Worm (Caenorhabditis elegans): ENCODE measurements around the gene cyp-33C6.

Gene cyp-33C6

ce11 chrV:2201240-2201639 is 48.0 kb downstream of the cyp-33C6 start, which contains the start of gene cyp-32B1:
cyp-32B1 (minus strand) TSS chrV:2201415.
- TF ChIP-seq ets-7 (tag; optimal IDR thresholded peaks at IDR 0.05) (no peak), ceh-13 (GFP tag; optimal IDR thresholded peaks at IDR 0.05) (no peak), aly-1 (tag; optimal IDR thresholded peaks at IDR 0.05) (no peak)

DNA sequence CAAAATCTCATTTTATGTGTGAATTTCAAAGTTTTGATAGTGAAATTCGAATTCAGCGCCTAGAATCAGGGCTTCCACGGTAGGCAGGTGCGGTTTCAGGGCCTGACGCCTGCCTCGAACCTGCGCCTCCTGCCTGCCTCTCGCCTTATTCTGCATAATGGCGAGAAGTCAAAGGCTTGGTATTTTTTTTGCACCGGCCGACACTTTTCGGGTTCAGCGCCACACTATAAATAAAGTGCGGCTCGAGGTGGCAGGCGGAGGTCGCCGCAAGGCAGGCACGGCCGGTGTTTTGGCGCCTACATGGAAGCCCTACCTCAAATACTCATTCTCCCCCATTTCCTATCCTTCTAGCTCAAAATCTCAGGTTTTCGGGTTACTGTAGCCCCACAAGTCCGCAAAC is 48.8 kb downstream of the cyp-33C6 start:
- TF ChIP-seq ceh-36 (tag; optimal IDR thresholded peaks at IDR 0.05) (no peak), hnd-1 (tag; optimal IDR thresholded peaks at IDR 0.05) (no peak), flt-1 (GFP tag; IDR thresholded peaks at IDR 0.05) (no peak), tbx-37 (GFP tag; conservative IDR thresholded peaks at IDR 0.05) (no peak), ceh-13 (GFP tag; optimal IDR thresholded peaks at IDR 0.05) (no peak), F13C5.2 (tag; optimal IDR thresholded peaks at IDR 0.05) (no peak), hmg-4 (GFP tag; optimal IDR thresholded peaks at IDR 0.05) (no peak), sea-1 (GFP tag; conservative IDR thresholded peaks at IDR 0.05) (no peak), aly-1 (tag; optimal IDR thresholded peaks at IDR 0.05) (no peak), B0310.2 (tag; optimal IDR thresholded peaks at IDR 0.05) (no peak), hmbx-1 (tag; optimal IDR thresholded peaks at IDR 0.05) (no peak), tra-4 (tag; optimal IDR thresholded peaks at IDR 0.05) (no peak), ama-1 (optimal IDR thresholded peaks at IDR 0.05) (no peak), pes-1 (GFP tag; IDR thresholded peaks at IDR 0.05) (no peak)

DNA sequence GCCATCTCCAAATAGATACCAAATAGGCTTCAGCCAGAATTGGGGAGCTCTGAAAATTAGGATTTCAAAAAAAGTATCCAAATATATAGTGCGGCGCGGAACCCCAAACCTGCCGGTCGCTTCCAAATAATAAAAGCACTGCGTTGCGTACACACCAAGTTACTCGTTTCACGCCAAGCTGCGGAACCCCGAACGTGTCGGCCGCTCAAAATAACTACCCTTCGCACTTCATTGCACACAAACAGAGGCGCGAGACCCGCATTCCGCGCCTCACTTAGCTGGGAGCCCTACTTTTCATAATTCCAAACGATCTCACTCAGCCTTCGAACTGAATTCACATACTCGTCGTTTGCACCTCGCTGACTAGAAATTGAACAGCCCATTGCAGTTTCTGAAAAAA is 49.6 kb downstream of the cyp-33C6 start:
- no peak for TF ChIP-seq ama-1 (optimal IDR thresholded peaks at IDR 0.05)
- TF ChIP-seq ets-7 (tag; optimal IDR thresholded peaks at IDR 0.05), result no peak
- TF ChIP-seq aly-1 (tag; optimal IDR thresholded peaks at IDR 0.05), result no peak
